Fruit fly (Drosophila melanogaster) whole organism, embryonic: ENCODE results near the gene RpS25.
A peak's percentile ranks its signal among the peaks of the same experiment; 100 is the strongest.

Source experiments
- Bgb ChIP-seq: fragments of 200-800 bp; sonication (Bioruptor generic); IDR thresholded peaks from 2 replicates; pipeline ENCODE4 v1.3.6; 2022; ENCODE audit warnings: missing biosample characterization, missing genetic modification characterization; ENCODE audit not compliant: partially characterized antibody
- CG1024 ChIP-seq: fragments of 200-800 bp; sonication (Bioruptor generic); IDR thresholded peaks from 2 replicates; pipeline ENCODE4 v1.3.6; 2022; ENCODE audit warnings: missing biosample characterization, missing genetic modification characterization
- CG10565 ChIP-seq: fragments of 200-800 bp; sonication (Bioruptor generic); optimal IDR thresholded peaks from 3 replicates; lab custom pipeline; 2016; ENCODE audit warnings: missing biosample characterization, mild to moderate bottlenecking, missing genetic modification characterization
- CG12391 ChIP-seq: fragments of 200-800 bp; sonication (Bioruptor generic); optimal IDR thresholded peaks from 3 replicates; lab custom pipeline; 2018; ENCODE audit warnings: missing biosample characterization, mild to moderate bottlenecking, missing genetic modification characterization, moderate library complexity
- CG13287 ChIP-seq: fragments of 200-800 bp; sonication (Bioruptor generic); IDR thresholded peaks from 2 replicates; pipeline ENCODE4 v1.3.6; 2022; ENCODE audit warnings: missing biosample characterization, missing genetic modification characterization; ENCODE audit not compliant: partially characterized antibody
- CG18011 ChIP-seq: fragments of 200-800 bp; sonication (Bioruptor generic); optimal IDR thresholded peaks from 2 replicates; lab custom pipeline; 2017; ENCODE audit warnings: missing biosample characterization, missing genetic modification characterization, mild to moderate bottlenecking, moderate library complexity, missing genotype
- CG2116 ChIP-seq: fragments of 200-800 bp; sonication (Bioruptor generic); optimal IDR thresholded peaks from 3 replicates; lab custom pipeline; 2018; ENCODE audit warnings: missing biosample characterization, mild to moderate bottlenecking, missing genetic modification characterization
- CG2678 ChIP-seq: fragments of 200-800 bp; sonication (Bioruptor generic); optimal IDR thresholded peaks from 3 replicates; lab custom pipeline; 2019; ENCODE audit warnings: missing biosample characterization, mild to moderate bottlenecking, missing genetic modification characterization, moderate library complexity
- CG32772 ChIP-seq: fragments of 200-800 bp; sonication (Bioruptor generic); IDR thresholded peaks from 2 replicates; pipeline ENCODE4 v1.3.6; 2022; ENCODE audit warnings: missing biosample characterization, missing genetic modification characterization
- CG34376 ChIP-seq: fragments of 200-800 bp; sonication (Bioruptor generic); optimal IDR thresholded peaks from 2 replicates; lab custom pipeline; 2018; ENCODE audit warnings: missing biosample characterization, mild to moderate bottlenecking, missing genetic modification characterization
- CG3995 ChIP-seq: fragments of 200-800 bp; sonication (Bioruptor generic); optimal IDR thresholded peaks from 3 replicates; lab custom pipeline; 2016; ENCODE audit warnings: missing biosample characterization, missing genetic modification characterization
- CG42726 ChIP-seq: fragments of 200-800 bp; sonication (Bioruptor generic); IDR thresholded peaks from 2 replicates; pipeline ENCODE4 v1.3.6; 2022; ENCODE audit warnings: missing biosample characterization, missing genetic modification characterization; ENCODE audit not compliant: partially characterized antibody
- CG6791 ChIP-seq: fragments of 200-800 bp; sonication (Bioruptor generic); IDR thresholded peaks from 3 replicates; pipeline ENCODE4 v1.3.6; 2022; ENCODE audit warnings: missing biosample characterization, missing genetic modification characterization; ENCODE audit not compliant: partially characterized antibody
- CG7357 ChIP-seq: fragments of 200-800 bp; sonication (Bioruptor generic); IDR thresholded peaks from 3 replicates; pipeline ENCODE4 v1.3.6; 2022; ENCODE audit warnings: missing biosample characterization, missing genetic modification characterization
- CG7839 ChIP-seq: fragments of 200-800 bp; sonication (Bioruptor generic); optimal IDR thresholded peaks from 3 replicates; lab custom pipeline; 2018; ENCODE audit warnings: missing biosample characterization, mild to moderate bottlenecking, missing genetic modification characterization, moderate library complexity
- CG8089 ChIP-seq: fragments of 200-800 bp; sonication (Bioruptor generic); optimal IDR thresholded peaks from 3 replicates; lab custom pipeline; 2016; ENCODE audit warnings: missing biosample characterization, missing genetic modification characterization
- CrebB ChIP-seq: fragments of 200-800 bp; sonication (Bioruptor generic); optimal IDR thresholded peaks from 3 replicates; lab custom pipeline; 2018; ENCODE audit warnings: missing biosample characterization, mild to moderate bottlenecking, missing genetic modification characterization
- Dad ChIP-seq: fragments of 200-800 bp; sonication (Bioruptor generic); optimal IDR thresholded peaks from 3 replicates; lab custom pipeline; 2016; ENCODE audit warnings: missing biosample characterization, missing genetic modification characterization
- Dp ChIP-seq: fragments of 200-800 bp; sonication (Bioruptor generic); optimal IDR thresholded peaks from 2 replicates; lab custom pipeline; 2018; ENCODE audit warnings: missing biosample characterization, mild to moderate bottlenecking, missing genetic modification characterization, moderate library complexity
- Hr3 ChIP-seq: fragments of 200-800 bp; sonication (Bioruptor generic); optimal IDR thresholded peaks from 3 replicates; lab custom pipeline; 2016; ENCODE audit warnings: missing biosample characterization, missing genetic modification characterization
- Hr78 ChIP-seq, 2 experiments: fragments of 200-800 bp in 1 of 2; fragments of >200 bp in 1 of 2; sonication (Bioruptor generic) in 1 of 2; optimal IDR thresholded peaks; 2 replicates each; lab custom pipeline; 2017 to 2019; ENCODE audit warnings: missing biosample characterization in 2 of 2, missing genetic modification characterization in 2 of 2, mild to moderate bottlenecking in 1 of 2, moderate library complexity in 1 of 2
- Lim3 ChIP-seq: fragments of 200-800 bp; sonication (Bioruptor generic); IDR thresholded peaks from 2 replicates; pipeline ENCODE4 v1.3.6; 2022; ENCODE audit warnings: missing biosample characterization, missing genetic modification characterization
- Med ChIP-seq: fragments of 200-800 bp; sonication (Bioruptor generic); peaks from one replicate; lab custom pipeline; 2016; ENCODE audit warnings: missing biosample characterization, missing genetic modification characterization, mild to moderate bottlenecking, inconsistent platforms, moderate library complexity
- Optix ChIP-seq: fragments of 200-800 bp; sonication (Bioruptor generic); IDR thresholded peaks from 3 replicates; pipeline ENCODE4 v1.3.6; 2022; ENCODE audit warnings: missing biosample characterization, missing genetic modification characterization
- Poxn ChIP-seq: fragments of 200-800 bp; sonication (Bioruptor generic); IDR thresholded peaks from 2 replicates; pipeline ENCODE4 v1.3.6; 2022; ENCODE audit warnings: missing biosample characterization, missing genetic modification characterization
- Spps ChIP-seq: fragments of 200-800 bp; sonication (Bioruptor generic); optimal IDR thresholded peaks from 2 replicates; lab custom pipeline; 2018; ENCODE audit warnings: missing biosample characterization, mild to moderate bottlenecking, missing genetic modification characterization
- Xbp1 ChIP-seq: fragments of 200-800 bp; sonication (Bioruptor generic); optimal IDR thresholded peaks from 3 replicates; lab custom pipeline; 2016; ENCODE audit warnings: missing biosample characterization, mild to moderate bottlenecking, missing genetic modification characterization
- bsh ChIP-seq, 2 experiments: fragments of 200-800 bp; sonication (Bioruptor generic); optimal IDR thresholded peaks; 2 replicates each; lab custom pipeline; 2017 to 2018; ENCODE audit warnings: mild to moderate bottlenecking in 2 of 2, missing biosample characterization in 2 of 2, missing genetic modification characterization in 2 of 2, moderate library complexity in 1 of 2
- cad ChIP-seq: fragments of >200 bp; optimal IDR thresholded peaks from 2 replicates; lab custom pipeline; 2017; ENCODE audit warnings: missing biosample characterization, missing genetic modification characterization
- chn ChIP-seq: fragments of 200-800 bp; sonication (Bioruptor generic); optimal IDR thresholded peaks from 2 replicates; lab custom pipeline; 2016; ENCODE audit warnings: missing biosample characterization, missing genetic modification characterization
- disco-r ChIP-seq: fragments of 200-800 bp; sonication (Bioruptor generic); optimal IDR thresholded peaks from 2 replicates; lab custom pipeline; 2016; ENCODE audit warnings: missing biosample characterization, missing genetic modification characterization
- dysf ChIP-seq: fragments of 200-800 bp; sonication (Bioruptor generic); IDR thresholded peaks from 3 replicates; pipeline ENCODE4 v1.3.6; 2022; ENCODE audit warnings: missing biosample characterization, missing genetic modification characterization
- emc ChIP-seq: fragments of 200-800 bp; sonication (Bioruptor generic); optimal IDR thresholded peaks from 2 replicates; lab custom pipeline; 2016; ENCODE audit warnings: missing biosample characterization, missing genetic modification characterization
- exex ChIP-seq: fragments of 200-800 bp; sonication (Bioruptor generic); optimal IDR thresholded peaks from 4 replicates; lab custom pipeline; 2018; ENCODE audit warnings: missing biosample characterization, mild to moderate bottlenecking, missing genetic modification characterization, moderate library complexity
- h ChIP-seq: fragments of >200 bp; optimal IDR thresholded peaks from 2 replicates; lab custom pipeline; 2017
- insv ChIP-seq, 2 experiments: fragments of 200-800 bp; sonication (Bioruptor generic); optimal IDR thresholded peaks; 3 replicates each; lab custom pipeline; 2016 to 2018; ENCODE audit warnings: missing biosample characterization in 2 of 2, missing genetic modification characterization in 2 of 2
- lab ChIP-seq: fragments of 200-800 bp; sonication (Bioruptor generic); optimal IDR thresholded peaks from 3 replicates; lab custom pipeline; 2017; ENCODE audit warnings: missing biosample characterization, missing genetic modification characterization, mild to moderate bottlenecking, moderate library complexity, missing genetic modification reagents
- mirr ChIP-seq: fragments of 200-800 bp; sonication (Bioruptor generic); optimal IDR thresholded peaks from 3 replicates; lab custom pipeline; 2018; ENCODE audit warnings: missing biosample characterization, mild to moderate bottlenecking, missing genetic modification characterization
- sd ChIP-seq: fragments of 200-800 bp; sonication (Bioruptor generic); optimal IDR thresholded peaks from 3 replicates; lab custom pipeline; 2018; ENCODE audit warnings: missing biosample characterization, mild to moderate bottlenecking, missing genetic modification characterization, moderate library complexity
- tin ChIP-seq: fragments of 200-800 bp; sonication (Bioruptor generic); optimal IDR thresholded peaks from 3 replicates; lab custom pipeline; 2016; ENCODE audit warnings: missing biosample characterization, missing genetic modification characterization
- toy ChIP-seq: fragments of 200-800 bp; sonication (Bioruptor generic); IDR thresholded peaks from 2 replicates; pipeline ENCODE4 v1.3.6; 2022; ENCODE audit warnings: missing biosample characterization, missing genetic modification characterization
- yki ChIP-seq: fragments of >200 bp; optimal IDR thresholded peaks from 3 replicates; lab custom pipeline; 2018

The RpS25 gene

dm6 chr3R:11172460-11173168, 43.5 kb downstream of the RpS25 start, which contains the start of gene Ugt35A1 (continued):
- no peak for TF ChIP-seq CG10565 (GFP tag; lab: Kevin White, UChicago)
- TF ChIP-seq Hr78 (GFP tag; optimal IDR thresholded peaks at IDR 0.05; lab: Kevin White, UChicago) = peak in 1 of 2 experiments; percentile 1
- no peak for TF ChIP-seq CG2678 (tag; lab: Kevin White, UChicago)
- TF ChIP-seq disco-r (GFP tag; lab: Kevin White, UChicago) = no peak
- no peak for TF ChIP-seq Xbp1
- no peak for TF ChIP-seq CG7839 (tag; lab: Kevin White, UChicago)
- TF ChIP-seq Spps (tag; lab: Kevin White, UChicago) = no peak
- no peak for TF ChIP-seq tin
- no peak for TF ChIP-seq Dp (GFP tag; lab: Kevin White, UChicago)
- peak; percentile 68 for TF ChIP-seq mirr (GFP tag; lab: Kevin White, UChicago)
- TF ChIP-seq Dad (GFP tag; lab: Kevin White, UChicago) = no peak
- TF ChIP-seq Hr3 (GFP tag; lab: Kevin White, UChicago) = no peak
- TF ChIP-seq CG8089 (GFP tag; lab: Kevin White, UChicago) = no peak
- no peak for TF ChIP-seq CG3995
- peak; percentile 66 for TF ChIP-seq sd (tag; lab: Kevin White, UChicago)
- peak; percentile 23; the same call in 1 of the 2 replicates for TF ChIP-seq CG13287
- no peak for TF ChIP-seq CG34376 (GFP tag; lab: Kevin White, UChicago)
- peak; percentile 51 for TF ChIP-seq lab (GFP tag; lab: Kevin White, UChicago)
- no peak for TF ChIP-seq Med (GFP tag; lab: Kevin White, UChicago)
- TF ChIP-seq insv (GFP tag; optimal IDR thresholded peaks at IDR 0.05; lab: Kevin White, UChicago) = no peak
- TF ChIP-seq CG12391 (tag; lab: Kevin White, UChicago) = no peak
- TF ChIP-seq CG7357 (GFP tag; lab: Robert Waterston, UW) = no peak
- TF ChIP-seq dysf (GFP tag; lab: Robert Waterston, UW) = no peak
- no peak for TF ChIP-seq Lim3 (GFP tag; lab: Robert Waterston, UW)
- no peak for TF ChIP-seq CrebB (tag; lab: Kevin White, UChicago)
- TF ChIP-seq CG2116 (GFP tag; lab: Kevin White, UChicago) = no peak
- TF ChIP-seq Bgb (GFP tag; lab: Robert Waterston, UW) = 0 out of 2 replicates have a peak, but pooled peaks have one; percentile 12
- TF ChIP-seq CG42726 (GFP tag; lab: Robert Waterston, UW) = no peak
- no peak for TF ChIP-seq toy (GFP tag; lab: Robert Waterston, UW)
- no peak for TF ChIP-seq cad (GFP tag; lab: Kevin White, UChicago)
- no peak for TF ChIP-seq Poxn
- TF ChIP-seq bsh (GFP tag; optimal IDR thresholded peaks at IDR 0.05; lab: Kevin White, UChicago) = no peak
- no peak for TF ChIP-seq CG18011 (GFP tag; lab: Kevin White, UChicago)
- peak; percentile 91 for TF ChIP-seq exex (tag; lab: Kevin White, UChicago)
- no peak for TF ChIP-seq h
- no peak for TF ChIP-seq chn
- TF ChIP-seq emc (GFP tag; lab: Kevin White, UChicago) = no peak
- TF ChIP-seq Optix (GFP tag; lab: Robert Waterston, UW) = no peak
- no peak for TF ChIP-seq CG32772

dm6 chr3R:11170146-11170545, 45.9 kb downstream of the RpS25 start, which contains the start of gene Ugt35B1:
TSS of gene Ugt35B1 (minus strand) at chr3R:11170246.
- TF ChIP-seq CG6791 = no peak
- no peak for TF ChIP-seq CG1024 (GFP tag; lab: Robert Waterston, UW)
- no peak for TF ChIP-seq exex (tag; lab: Kevin White, UChicago)
- TF ChIP-seq yki (lab: Kevin White, UChicago) = no peak
